Worm (Caenorhabditis elegans) whole organism, L2 larva: ENCODE measurements around the gene fnip-2.
"Not testable (repeated sequence)": the region's sequence is repeated elsewhere in the genome, so short reads cannot be mapped to it uniquely, and the experiment has no call there.

Experiments
- C34F6.9 ChIP-seq: fragments of 150-350 bp; optimal IDR thresholded peaks from 2 replicates; lab custom pipeline; 2014; ENCODE audit warnings: missing biosample characterization, missing genetic modification characterization
- F13H6.1 ChIP-seq: sonication (generic microtip); optimal IDR thresholded peaks from 2 replicates; lab custom pipeline; 2016; ENCODE audit warnings: missing genetic modification characterization, missing compliant biosample characterization
- ZK546.5 ChIP-seq: sonication (generic microtip); optimal IDR thresholded peaks from 2 replicates; lab custom pipeline; 2017; ENCODE audit warnings: missing biosample characterization, missing genetic modification characterization
- aly-2 ChIP-seq: fragments of 150-350 bp; optimal IDR thresholded peaks from 2 replicates; lab custom pipeline; 2014; ENCODE audit warnings: missing biosample characterization, missing genetic modification characterization
- blmp-1 ChIP-seq: sonication (generic microtip); optimal IDR thresholded peaks from 2 replicates; lab custom pipeline; 2017; ENCODE audit warnings: missing genetic modification characterization, mild to moderate bottlenecking, missing compliant biosample characterization, antibody characterized with exemption, moderate library complexity; ENCODE audit not compliant: insufficient read depth
- ceh-16 ChIP-seq: fragments of 150-350 bp; optimal IDR thresholded peaks from 2 replicates; lab custom pipeline; 2014; ENCODE audit warnings: missing biosample characterization, missing genetic modification characterization
- ceh-82 ChIP-seq: fragments of 150-350 bp; optimal IDR thresholded peaks from 2 replicates; lab custom pipeline; 2014; ENCODE audit warnings: missing biosample characterization, missing genetic modification characterization
- crh-2 ChIP-seq: sonication (generic microtip); optimal IDR thresholded peaks from 2 replicates; lab custom pipeline; 2017; ENCODE audit warnings: missing biosample characterization, missing genetic modification characterization
- egl-27 ChIP-seq: sonication (generic microtip); optimal IDR thresholded peaks from 3 replicates; lab custom pipeline; 2017; ENCODE audit warnings: missing biosample characterization, missing genetic modification reagents, missing genetic modification characterization
- elt-1 ChIP-seq: fragments of 150-350 bp; optimal IDR thresholded peaks from 2 replicates; lab custom pipeline; 2014; ENCODE audit warnings: missing biosample characterization, missing genetic modification characterization
- elt-3 ChIP-seq: sonication (generic microtip); optimal IDR thresholded peaks from 2 replicates; lab custom pipeline; 2017; ENCODE audit warnings: missing biosample characterization, missing genetic modification characterization
- fos-1 ChIP-seq: fragments of 150-350 bp; optimal IDR thresholded peaks from 2 replicates; lab custom pipeline; 2014; ENCODE audit warnings: missing biosample characterization, missing genetic modification characterization
- lin-13 ChIP-seq: fragments of 150-350 bp; optimal IDR thresholded peaks from 2 replicates; lab custom pipeline; 2014; ENCODE audit warnings: missing biosample characterization, missing genetic modification reagents, missing genetic modification characterization
- mab-5 ChIP-seq: fragments of 150-350 bp; optimal IDR thresholded peaks from 2 replicates; lab custom pipeline; 2014; ENCODE audit warnings: missing biosample characterization, missing genetic modification characterization
- mbf-1 ChIP-seq: sonication (generic microtip); optimal IDR thresholded peaks from 2 replicates; lab custom pipeline; 2017; ENCODE audit warnings: missing biosample characterization, missing genetic modification characterization
- mdl-1 ChIP-seq, 2 experiments: fragments of 150-350 bp in 1 of 2; sonication (generic microtip) in 1 of 2; optimal IDR thresholded peaks; 2 replicates each; lab custom pipeline; 2017; ENCODE audit warnings: missing biosample characterization in 2 of 2, missing genetic modification characterization in 2 of 2
- nhr-10 ChIP-seq: sonication (generic microtip); optimal IDR thresholded peaks from 2 replicates; lab custom pipeline; 2017; ENCODE audit warnings: missing biosample characterization, missing genetic modification characterization
- nhr-129 ChIP-seq: fragments of 150-350 bp; optimal IDR thresholded peaks from 2 replicates; lab custom pipeline; 2014; ENCODE audit warnings: missing biosample characterization, missing genetic modification characterization
- nhr-25 ChIP-seq: fragments of 150-350 bp; sonication (generic microtip); optimal IDR thresholded peaks from 3 replicates; lab custom pipeline; 2014; ENCODE audit warnings: missing biosample characterization, missing genetic modification characterization
- nhr-6 ChIP-seq: fragments of 150-350 bp; optimal IDR thresholded peaks from 2 replicates; lab custom pipeline; 2014; ENCODE audit warnings: missing biosample characterization, missing genetic modification characterization
- peb-1 ChIP-seq: fragments of 150-350 bp; optimal IDR thresholded peaks from 2 replicates; lab custom pipeline; 2014; ENCODE audit warnings: missing biosample characterization, missing genetic modification characterization
- sem-4 ChIP-seq: fragments of 150-350 bp; optimal IDR thresholded peaks from 2 replicates; lab custom pipeline; 2014; ENCODE audit warnings: missing biosample characterization, missing genetic modification reagents, missing genetic modification characterization
- sma-9 ChIP-seq, 2 experiments: fragments of 150-350 bp in 1 of 2; sonication (generic microtip) in 1 of 2; optimal IDR thresholded peaks; 2 replicates each; lab custom pipeline; 2014 to 2016; ENCODE audit warnings: missing genetic modification characterization in 2 of 2, mild to moderate bottlenecking in 1 of 2, missing biosample characterization in 1 of 2, missing compliant biosample characterization in 1 of 2, missing genetic modification reagents in 1 of 2, moderate library complexity in 1 of 2
- unc-39 ChIP-seq: fragments of 150-350 bp; optimal IDR thresholded peaks from 2 replicates; lab custom pipeline; 2014; ENCODE audit warnings: missing biosample characterization, missing genetic modification characterization
- unc-62 ChIP-seq: fragments of 150-350 bp; optimal IDR thresholded peaks from 2 replicates; lab custom pipeline; 2014; ENCODE audit warnings: missing biosample characterization, missing genetic modification reagents, missing genetic modification characterization
- zag-1 ChIP-seq: fragments of 150-350 bp; optimal IDR thresholded peaks from 2 replicates; lab custom pipeline; 2014; ENCODE audit warnings: missing biosample characterization, missing genetic modification characterization
- ztf-4 ChIP-seq: fragments of 150-350 bp; optimal IDR thresholded peaks from 2 replicates; lab custom pipeline; 2014; ENCODE audit warnings: missing biosample characterization, missing genetic modification characterization

Gene fnip-2

ce11 chrIV:2223685-2224084 lies 1.1 kb downstream of the fnip-2 start:
- TF ChIP-seq crh-2 (tag; lab: Kevin White, UChicago) (no peak), ceh-82 (tag; lab: Kevin White, UChicago) (no peak), nhr-6 (tag; lab: Kevin White, UChicago) (no peak), nhr-129 (tag; lab: Kevin White, UChicago) (no peak), zag-1 (tag; lab: Kevin White, UChicago) (no peak), elt-3 (no peak)

- TF ChIP-seq unc-39 (no peak), F13H6.1 (no peak), mbf-1 (tag; lab: Kevin White, UChicago) (no peak), nhr-10 (tag; lab: Kevin White, UChicago) (no peak), aly-2 (tag; lab: Kevin White, UChicago) (no peak), sma-9 (GFP tag; optimal IDR thresholded peaks at IDR 0.05; lab: Kevin White, UChicago) (no peak), sma-9 (tag; optimal IDR thresholded peaks at IDR 0.05; lab: Kevin White, UChicago) (no peak), crh-2 (tag; lab: Kevin White, UChicago) (no peak), egl-27 (tag; lab: Kevin White, UChicago) (no peak), sem-4 (tag; lab: Kevin White, UChicago) (no peak), C34F6.9 (tag; lab: Kevin White, UChicago) (no peak), peb-1 (no peak), elt-1 (tag; lab: Kevin White, UChicago) (no peak), ZK546.5 (tag; lab: Kevin White, UChicago) (no peak), nhr-25 (no peak)
Measured at ce11 chrIV:2228678-2229077, 6.0 kb downstream of the fnip-2 start.

ce11 chrIV:2235983-2236382 lies 13.4 kb downstream of the fnip-2 start:
- TF ChIP-seq elt-1 (tag; lab: Kevin White, UChicago) (no peak), lin-13 (GFP tag; lab: Kevin White, UChicago) (no peak), mab-5 (tag; lab: Kevin White, UChicago) (no peak), ceh-16 (tag; lab: Kevin White, UChicago) (no peak), unc-62 (GFP tag; lab: Kevin White, UChicago) (no peak), sma-9 (GFP tag; optimal IDR thresholded peaks at IDR 0.05; lab: Kevin White, UChicago) (no peak), sma-9 (tag; optimal IDR thresholded peaks at IDR 0.05; lab: Kevin White, UChicago) (no peak), ztf-4 (no peak)

- TF ChIP-seq blmp-1 (tag; lab: Kevin White, UChicago) (no peak), ZK546.5 (tag; lab: Kevin White, UChicago) (no peak), egl-27 (tag; lab: Kevin White, UChicago) (no peak), fos-1 (tag; lab: Kevin White, UChicago) (no peak)
- TF ChIP-seq, all 48 proteins: peak for 0
Measured at ce11 chrIV:2236654-2237613, 14.3 kb downstream of the fnip-2 start.

- TF ChIP-seq ceh-82 (tag; lab: Kevin White, UChicago) (no peak), mdl-1 (tag; optimal IDR thresholded peaks at IDR 0.05; lab: Kevin White, UChicago) (no peak)
- TF ChIP-seq, all 48 proteins: peak for 0
Measured at ce11 chrIV:2242349-2243088, 19.9 kb downstream of the fnip-2 start, which contains the start of the genes M70.3 and M70.2. Gene M70.3, minus strand, starts transcription at chrIV:2242449. Gene M70.2, plus strand, starts transcription at chrIV:2243038.

ce11 chrIV:2245565-2245964 lies 22.9 kb downstream of the fnip-2 start, which contains the start of gene M70.1:
Gene M70.1, plus strand, starts transcription at chrIV:2245865.
- TF ChIP-seq nhr-6, elt-1, crh-2 (tag; lab: Kevin White, UChicago): not testable (repeated sequence)
